Worm (Caenorhabditis elegans) whole organism, late embryonic: ENCODE results near the gene lgc-16.

Experiments used
- F13H6.1 ChIP-seq: sonication (generic microtip); optimal IDR thresholded peaks from 2 replicates; lab custom pipeline; 2016; ENCODE audit warnings: missing genetic modification characterization, missing compliant biosample characterization
- K09A11.1 ChIP-seq: sonication (generic microtip); optimal IDR thresholded peaks from 2 replicates; lab custom pipeline; 2017; ENCODE audit warnings: antibody characterized with exemption, mild to moderate bottlenecking, missing genetic modification characterization, missing compliant biosample characterization; ENCODE audit not compliant: insufficient read depth
- Y22D7AL.16 ChIP-seq: sonication (generic microtip); optimal IDR thresholded peaks from 2 replicates; lab custom pipeline; 2016; ENCODE audit warnings: missing genetic modification characterization, missing compliant biosample characterization
- ahr-1 ChIP-seq: sonication (generic microtip); optimal IDR thresholded peaks from 2 replicates; lab custom pipeline; 2016; ENCODE audit warnings: missing genetic modification characterization, missing compliant biosample characterization
- ceh-30 ChIP-seq: fragments of 150-350 bp; optimal IDR thresholded peaks from 2 replicates; lab custom pipeline; 2014; ENCODE audit warnings: missing biosample characterization, missing genetic modification characterization
- ceh-34 ChIP-seq: sonication (generic microtip); optimal IDR thresholded peaks from 2 replicates; lab custom pipeline; 2016; ENCODE audit warnings: mild to moderate bottlenecking, missing genetic modification characterization, missing compliant biosample characterization
- ceh-9 ChIP-seq: sonication (generic microtip); optimal IDR thresholded peaks from 2 replicates; lab custom pipeline; 2016; ENCODE audit warnings: mild to moderate bottlenecking, missing genetic modification characterization, inconsistent platforms, missing compliant biosample characterization
- elt-2 ChIP-seq: sonication (generic microtip); optimal IDR thresholded peaks from 2 replicates; lab custom pipeline; 2016; ENCODE audit warnings: missing genetic modification reagents, missing genetic modification characterization, missing compliant biosample characterization
- ets-4 ChIP-seq: sonication (generic microtip); optimal IDR thresholded peaks from 2 replicates; lab custom pipeline; 2016; ENCODE audit warnings: missing genetic modification characterization, missing compliant biosample characterization
- fax-1 ChIP-seq: sonication (generic microtip); optimal IDR thresholded peaks from 2 replicates; lab custom pipeline; 2016; ENCODE audit warnings: missing genotype, missing genetic modification characterization, missing compliant biosample characterization
- gmeb-2 ChIP-seq: sonication (generic microtip); optimal IDR thresholded peaks from 2 replicates; lab custom pipeline; 2016; ENCODE audit warnings: missing genetic modification characterization, inconsistent platforms, missing compliant biosample characterization
- hlh-15 ChIP-seq: sonication (generic microtip); optimal IDR thresholded peaks from 2 replicates; lab custom pipeline; 2016; ENCODE audit warnings: missing genetic modification characterization, missing compliant biosample characterization
- hlh-30 ChIP-seq: sonication (generic microtip); optimal IDR thresholded peaks from 2 replicates; lab custom pipeline; 2017; ENCODE audit warnings: antibody characterized with exemption, missing genetic modification characterization, missing compliant biosample characterization; ENCODE audit not compliant: insufficient read depth
- hlh-6 ChIP-seq: sonication (generic microtip); optimal IDR thresholded peaks from 2 replicates; lab custom pipeline; 2016; ENCODE audit warnings: missing genotype, missing genetic modification characterization, missing compliant biosample characterization
- hlh-8 ChIP-seq: sonication (generic microtip); optimal IDR thresholded peaks from 2 replicates; lab custom pipeline; 2016; ENCODE audit warnings: missing genotype, missing genetic modification characterization, missing compliant biosample characterization
- lim-6 ChIP-seq: sonication (generic microtip); optimal IDR thresholded peaks from 2 replicates; lab custom pipeline; 2016; ENCODE audit warnings: missing genetic modification characterization, missing compliant biosample characterization
- lin-11 ChIP-seq: fragments of 200-800 bp; sonication (Bioruptor generic); optimal IDR thresholded peaks from 2 replicates; lab custom pipeline; 2018; ENCODE audit warnings: mild to moderate bottlenecking, missing genetic modification characterization, missing compliant biosample characterization
- madf-2 ChIP-seq: sonication (generic microtip); optimal IDR thresholded peaks from 2 replicates; lab custom pipeline; 2017; ENCODE audit warnings: missing genetic modification characterization, missing compliant biosample characterization
- mec-3 ChIP-seq: sonication (generic microtip); optimal IDR thresholded peaks from 2 replicates; lab custom pipeline; 2016; ENCODE audit warnings: borderline replicate concordance, missing genetic modification characterization, missing compliant biosample characterization
- nfya-1 ChIP-seq: sonication (generic microtip); optimal IDR thresholded peaks from 2 replicates; lab custom pipeline; 2017; ENCODE audit warnings: missing genetic modification characterization, mild to moderate bottlenecking, missing compliant biosample characterization, antibody characterized with exemption, moderate library complexity
- nhr-11 ChIP-seq: fragments of 150-350 bp; optimal IDR thresholded peaks from 2 replicates; lab custom pipeline; 2014; ENCODE audit warnings: missing biosample characterization, missing genetic modification characterization
- pag-3 ChIP-seq: sonication (generic microtip); optimal IDR thresholded peaks from 2 replicates; lab custom pipeline; 2016; ENCODE audit warnings: missing compliant biosample characterization, missing genetic modification characterization, borderline replicate concordance
- pha-4 ChIP-seq: fragments of 150-350 bp; optimal IDR thresholded peaks from 2 replicates; lab custom pipeline; 2018; ENCODE audit warnings: missing biosample characterization, missing genetic modification reagents, missing genetic modification characterization
- pros-1 ChIP-seq: fragments of 150-350 bp; optimal IDR thresholded peaks from 2 replicates; lab custom pipeline; 2014; ENCODE audit warnings: missing biosample characterization, missing genetic modification reagents, missing genetic modification characterization
- sox-4 ChIP-seq: sonication (generic microtip); optimal IDR thresholded peaks from 2 replicates; lab custom pipeline; 2017; ENCODE audit warnings: mild to moderate bottlenecking, missing genetic modification characterization, inconsistent platforms, missing compliant biosample characterization
- syd-9 ChIP-seq: sonication (generic microtip); optimal IDR thresholded peaks from 2 replicates; lab custom pipeline; 2016; ENCODE audit warnings: mild to moderate bottlenecking, missing genetic modification characterization, moderate library complexity, missing compliant biosample characterization
- ttx-3 ChIP-seq: sonication (generic microtip); optimal IDR thresholded peaks from 2 replicates; lab custom pipeline; 2016; ENCODE audit warnings: missing genetic modification reagents, missing genetic modification characterization, missing compliant biosample characterization
- unc-55 ChIP-seq: sonication (generic microtip); optimal IDR thresholded peaks from 2 replicates; lab custom pipeline; 2017; ENCODE audit warnings: missing biosample characterization, missing genetic modification reagents, missing genetic modification characterization
- unc-86 ChIP-seq: sonication (generic microtip); optimal IDR thresholded peaks from 2 replicates; lab custom pipeline; 2016; ENCODE audit warnings: missing genetic modification characterization, missing compliant biosample characterization
- ztf-16 ChIP-seq: sonication (generic microtip); optimal IDR thresholded peaks from 2 replicates; lab custom pipeline; 2017; ENCODE audit warnings: missing genetic modification characterization, missing compliant biosample characterization

The lgc-16 gene

ce11 chrX:12108517-12109216, 9.8 kb upstream of the lgc-16 start, which contains the start of the genes W03G11.2 and lgc-13:
TSS of gene W03G11.2 (minus strand) at chrX:12108617.
TSS of gene lgc-13 (plus strand) at chrX:12109166.
- TF ChIP-seq hlh-6 (tag; lab: Kevin White, UChicago), result no peak

ce11 chrX:12111213-12111612, 7.2 kb upstream of the lgc-16 start, which contains the start of gene lgc-14:
TSS of gene lgc-14 (plus strand) at chrX:12111513.
- TF ChIP-seq ets-4 (tag; lab: Kevin White, UChicago) (no peak), hlh-8 (tag; lab: Kevin White, UChicago) (no peak), gmeb-2 (tag; lab: Kevin White, UChicago) (no peak), ahr-1 (no peak), hlh-30 (tag; lab: Kevin White, UChicago) (no peak), unc-55 (GFP tag; lab: Kevin White, UChicago) (no peak), ceh-30 (tag; lab: Kevin White, UChicago) (no peak), pha-4 (tag; lab: Kevin White, UChicago) (no peak), ttx-3 (no peak), hlh-15 (tag; lab: Kevin White, UChicago) (no peak), sox-4 (tag; lab: Kevin White, UChicago) (no peak), elt-2 (tag; lab: Kevin White, UChicago) (no peak), pros-1 (tag; lab: Kevin White, UChicago) (no peak), K09A11.1 (tag; lab: Kevin White, UChicago) (no peak), mec-3 (tag; lab: Kevin White, UChicago) (no peak), nfya-1 (tag; lab: Kevin White, UChicago) (no peak)

ce11 chrX:12114024-12114423, 4.4 kb upstream of the lgc-16 start, which contains the start of gene lgc-15:
TSS of gene lgc-15 (plus strand) at chrX:12114324.
- TF ChIP-seq sox-4 (tag; lab: Kevin White, UChicago) (no peak), lin-11 (tag; lab: Kevin White, UChicago) (no peak), unc-55 (GFP tag; lab: Kevin White, UChicago) (no peak), ztf-16 (tag; lab: Kevin White, UChicago) (no peak), Y22D7AL.16 (tag; lab: Kevin White, UChicago) (no peak), ceh-34 (no peak), F13H6.1 (tag; lab: Kevin White, UChicago) (no peak)

- no peak for TF ChIP-seq ceh-9 (tag; lab: Kevin White, UChicago)
- TF ChIP-seq hlh-6 (tag; lab: Kevin White, UChicago), result no peak
These were observed 2.8 kb downstream of the lgc-16 start, which contains the start of gene lgc-17 for ce11 chrX:12121285-12121684. TSS of gene lgc-17 (plus strand) at chrX:12121585.

ce11 chrX:12123152-12123551, 4.7 kb downstream of the lgc-16 start, which contains the start of gene T01H10.11:
TSS of gene T01H10.11 (plus strand) at chrX:12123452.
- TF ChIP-seq unc-86 (tag; lab: Kevin White, UChicago) (no peak), syd-9 (tag; lab: Kevin White, UChicago) (no peak), madf-2 (tag; lab: Kevin White, UChicago) (no peak), lin-11 (tag; lab: Kevin White, UChicago) (no peak), nhr-11 (tag; lab: Kevin White, UChicago) (no peak), hlh-8 (tag; lab: Kevin White, UChicago) (no peak), fax-1 (no peak), ceh-9 (tag; lab: Kevin White, UChicago) (no peak), lim-6 (no peak), ceh-34 (no peak), F13H6.1 (tag; lab: Kevin White, UChicago) (no peak), pag-3 (no peak)
